Worm (Caenorhabditis elegans): ENCODE data around the gene scly-1.

Gene scly-1

ce11 chrII:6250782-6251461 is 30.0 kb downstream of the scly-1 start, which contains the start of gene phb-2:
phb-2 (plus strand) TSS chrII:6251411.
- peak; percentile 9 for TF ChIP-seq rnt-1 (tag; optimal IDR thresholded peaks at IDR 0.05)
- no peak for TF ChIP-seq pqm-1 (tag; optimal IDR thresholded peaks at IDR 0.05)
- no peak for TF ChIP-seq sox-4 (tag; optimal IDR thresholded peaks at IDR 0.05)
- no peak for TF ChIP-seq pag-3 (tag; optimal IDR thresholded peaks at IDR 0.05; ENCODE audit: borderline replicate concordance)
- peak; percentile 14 for TF ChIP-seq unc-42 (tag; optimal IDR thresholded peaks at IDR 0.05)
- TF ChIP-seq F13H6.1 (tag; optimal IDR thresholded peaks at IDR 0.05): no peak
- no peak for TF ChIP-seq hlh-15 (tag; optimal IDR thresholded peaks at IDR 0.05)
- no peak for TF ChIP-seq Y22D7AL.16 (tag; optimal IDR thresholded peaks at IDR 0.05)
- TF ChIP-seq ceh-19 (GFP tag; optimal IDR thresholded peaks at IDR 0.05): no peak
- TF ChIP-seq T23F11.4 (GFP tag; optimal IDR thresholded peaks at IDR 0.05): no peak
- no peak for TF ChIP-seq fkh-10 (GFP tag; optimal IDR thresholded peaks at IDR 0.05)
- TF ChIP-seq dmd-4 (tag; optimal IDR thresholded peaks at IDR 0.05; ENCODE audit: borderline replicate concordance): no peak
- TF ChIP-seq ama-1 (optimal IDR thresholded peaks at IDR 0.05): peak; percentile 71
- TF ChIP-seq K02D7.2 (tag; optimal IDR thresholded peaks at IDR 0.05): no peak
- TF ChIP-seq pat-9 (tag; optimal IDR thresholded peaks at IDR 0.05): no peak
- TF ChIP-seq hlh-30 (tag; optimal IDR thresholded peaks at IDR 0.05; ENCODE audit: insufficient read depth): peak; percentile 54
- no peak for TF ChIP-seq ztf-16 (tag; optimal IDR thresholded peaks at IDR 0.05)
- no peak for TF ChIP-seq unc-55 (GFP tag; optimal IDR thresholded peaks at IDR 0.05)
- TF ChIP-seq pax-1 (tag; optimal IDR thresholded peaks at IDR 0.05): no peak
- no peak for TF ChIP-seq nhr-11 (tag; optimal IDR thresholded peaks at IDR 0.05)
- TF ChIP-seq mec-3 (tag; optimal IDR thresholded peaks at IDR 0.05; ENCODE audit: borderline replicate concordance): no peak
- no peak for TF ChIP-seq ceh-14 (tag; optimal IDR thresholded peaks at IDR 0.05)
- TF ChIP-seq ttx-3 (tag; optimal IDR thresholded peaks at IDR 0.05): no peak
- TF ChIP-seq lin-11 (tag; optimal IDR thresholded peaks at IDR 0.05): no peak
- no peak for TF ChIP-seq fkh-6 (tag; optimal IDR thresholded peaks at IDR 0.05)
- TF ChIP-seq fax-1 (tag; optimal IDR thresholded peaks at IDR 0.05): no peak
- no peak for TF ChIP-seq gmeb-2 (tag; optimal IDR thresholded peaks at IDR 0.05)
- TF ChIP-seq ceh-24 (tag; optimal IDR thresholded peaks at IDR 0.05): no peak
- TF ChIP-seq hlh-6 (tag; optimal IDR thresholded peaks at IDR 0.05): no peak
- no peak for TF ChIP-seq unc-3 (GFP tag; conservative IDR thresholded peaks at IDR 0.05)
- TF ChIP-seq unc-3 (tag; optimal IDR thresholded peaks at IDR 0.05): no peak
- TF ChIP-seq pros-1 (tag; optimal IDR thresholded peaks at IDR 0.05): peak; percentile 33
- TF ChIP-seq ceh-34 (tag; optimal IDR thresholded peaks at IDR 0.05): peak; percentile 36
- no peak for TF ChIP-seq C38D4.7 (GFP tag; optimal IDR thresholded peaks at IDR 0.05)
- no peak for TF ChIP-seq C08G9.2 (tag; optimal IDR thresholded peaks at IDR 0.05)
- TF ChIP-seq dve-1 (tag; optimal IDR thresholded peaks at IDR 0.05): peak; percentile 68
- TF ChIP-seq che-1 (tag; optimal IDR thresholded peaks at IDR 0.05): no peak
- peak; percentile 48 for TF ChIP-seq ceh-18 (tag; optimal IDR thresholded peaks at IDR 0.05)
- TF ChIP-seq odd-2 (tag; optimal IDR thresholded peaks at IDR 0.05): no peak
- TF ChIP-seq ahr-1 (tag; optimal IDR thresholded peaks at IDR 0.05): no peak
- no peak for TF ChIP-seq hlh-8 (tag; optimal IDR thresholded peaks at IDR 0.05)
- TF ChIP-seq ceh-2 (tag; optimal IDR thresholded peaks at IDR 0.05): no peak
- TF ChIP-seq ref-2 (tag; optimal IDR thresholded peaks at IDR 0.05): peak; percentile 23
- TF ChIP-seq sox-2 (GFP tag; IDR thresholded peaks at IDR 0.05): no peak
- TF ChIP-seq K09A11.1 (tag; optimal IDR thresholded peaks at IDR 0.05; ENCODE audit: insufficient read depth): peak; percentile 9
- TF ChIP-seq ceh-9 (tag; optimal IDR thresholded peaks at IDR 0.05): no peak
- TF ChIP-seq tbx-2 (tag; optimal IDR thresholded peaks at IDR 0.05): peak; percentile 31
- TF ChIP-seq madf-2 (tag; optimal IDR thresholded peaks at IDR 0.05): no peak
- TF ChIP-seq elt-4 (tag; optimal IDR thresholded peaks at IDR 0.05): no peak
- no peak for TF ChIP-seq ceh-22 (tag; optimal IDR thresholded peaks at IDR 0.05)
- no peak for TF ChIP-seq ceh-6 (GFP tag; optimal IDR thresholded peaks at IDR 0.05)
- no peak for TF ChIP-seq ceh-45 (GFP tag; IDR thresholded peaks at IDR 0.05)
- no peak for TF ChIP-seq ceh-30 (tag; optimal IDR thresholded peaks at IDR 0.05)

Measured in whole organism, late embryonic.